Fruit fly (Drosophila melanogaster): ENCODE data around the gene CG34452.

Gene CG34452

dm6 chr3L:15670455-15670854, 17.2 kb downstream of the CG34452 start (continued):
- TF ChIP-seq CG6689 (GFP tag; IDR thresholded peaks at IDR 0.05) (0 out of 2 replicates have a peak, but pooled peaks have one; percentile 13), ara (GFP tag; IDR thresholded peaks at IDR 0.05) (0 out of 2 replicates have a peak, but pooled peaks have one; percentile 24), CG2678 (tag; optimal IDR thresholded peaks at IDR 0.05) (no peak), cas (GFP tag; IDR thresholded peaks at IDR 0.05) (no peak), trem (tag; optimal IDR thresholded peaks at IDR 0.05) (peak; percentile 8), zf30C (GFP tag; optimal IDR thresholded peaks at IDR 0.05) (peak; percentile 83), knrl (GFP tag; IDR thresholded peaks at IDR 0.05; ENCODE audit: partially characterized antibody) (no peak), CG10979 (tag; optimal IDR thresholded peaks at IDR 0.05) (peak; percentile 76), sr (GFP tag; IDR thresholded peaks at IDR 0.05) (no peak), HLH54F (GFP tag; optimal IDR thresholded peaks at IDR 0.05) (no peak), Xrp1 (GFP tag; IDR thresholded peaks at IDR 0.05) (peak; percentile 66; the same call in 1 of the 2 replicates), CG14710 (tag; optimal IDR thresholded peaks at IDR 0.05) (peak; percentile 69), mam (GFP tag; optimal IDR thresholded peaks at IDR 0.05) (no peak), bbx (GFP tag; IDR thresholded peaks at IDR 0.05; ENCODE audit: partially characterized antibody) (no peak), prd (optimal IDR thresholded peaks at IDR 0.05) (no peak), prd (GFP tag; IDR thresholded peaks at IDR 0.05) (peak; percentile 40; the same call in 1 of the 3 replicates), CG2202 (tag; optimal IDR thresholded peaks at IDR 0.05) (no peak), CG17829 (tag; optimal IDR thresholded peaks at IDR 0.05) (peak; percentile 70), pzg (GFP tag; optimal IDR thresholded peaks at IDR 0.05) (no peak), gcm (GFP tag; optimal IDR thresholded peaks at IDR 0.05) (no peak), D19B (GFP tag; optimal IDR thresholded peaks at IDR 0.05) (no peak), bsh (GFP tag; optimal IDR thresholded peaks at IDR 0.05) (peak in 1 of 2 experiments; percentile 18), ac (GFP tag; optimal IDR thresholded peaks at IDR 0.05) (peak; percentile 68), CG16813 (GFP tag; IDR thresholded peaks at IDR 0.05; ENCODE audit: partially characterized antibody) (no peak), zfh2 (GFP tag; optimal IDR thresholded peaks at IDR 0.05) (no peak), Kr (GFP tag; optimal IDR thresholded peaks at IDR 0.05) (no peak), BEAF-32 (GFP tag; optimal IDR thresholded peaks at IDR 0.05) (no peak), unpg (GFP tag; optimal IDR thresholded peaks at IDR 0.05) (no peak), CG8388 (GFP tag; optimal IDR thresholded peaks at IDR 0.05) (peak; percentile 19), CG15696 (tag; optimal IDR thresholded peaks at IDR 0.05) (peak; percentile 80), CG4424 (GFP tag; optimal IDR thresholded peaks at IDR 0.05) (peak; percentile 13), CG9727 (GFP tag; optimal IDR thresholded peaks at IDR 0.05) (peak; percentile 81), eyg (GFP tag; optimal IDR thresholded peaks at IDR 0.05) (no peak), pan (optimal IDR thresholded peaks at IDR 0.05) (no peak), pan (GFP tag; optimal IDR thresholded peaks at IDR 0.05 in 1 of 2, IDR thresholded peaks at IDR 0.05 in 1 of 2) (no peak), Taf1 (GFP tag; IDR thresholded peaks at IDR 0.05) (no peak), lola (GFP tag; optimal IDR thresholded peaks at IDR 0.05) (peak in 1 of 3 experiments; percentile 86), Rx (GFP tag; IDR thresholded peaks at IDR 0.05) (no peak), tll (GFP tag; optimal IDR thresholded peaks at IDR 0.05) (peak in 1 of 2 experiments; percentile 3), sug (tag; optimal IDR thresholded peaks at IDR 0.05) (no peak), D (optimal IDR thresholded peaks at IDR 0.05) (no peak), D (GFP tag; optimal IDR thresholded peaks at IDR 0.05) (peak; percentile 29), chif (GFP tag; optimal IDR thresholded peaks at IDR 0.05) (no peak), gt (GFP tag; IDR thresholded peaks at IDR 0.05) (no peak), CG17802 (tag; optimal IDR thresholded peaks at IDR 0.05) (no peak), CG4707 (GFP tag; optimal IDR thresholded peaks at IDR 0.05) (no peak), Hr3 (GFP tag; optimal IDR thresholded peaks at IDR 0.05) (peak; percentile 9), CG6272 (GFP tag; IDR thresholded peaks at IDR 0.05) (no peak), Dip3 (GFP tag; optimal IDR thresholded peaks at IDR 0.05) (no peak), CG2116 (GFP tag; optimal IDR thresholded peaks at IDR 0.05) (no peak), twi (tag; optimal IDR thresholded peaks at IDR 0.05) (peak; percentile 4)
